Fruit fly (Drosophila melanogaster) whole organism, pupa: Measurements from ENCODE around the gene Ubc6.

Source experiments
- CG10348 ChIP-seq: fragments of 200-800 bp; sonication (Bioruptor generic); IDR thresholded peaks from 2 replicates; pipeline ENCODE4 v1.3.6; 2022; ENCODE audit warnings: missing biosample characterization, missing genetic modification characterization
- CG13204 ChIP-seq: fragments of 200-800 bp; sonication (Bioruptor generic); optimal IDR thresholded peaks from 2 replicates; lab custom pipeline; 2018; ENCODE audit warnings: missing biosample characterization, mild to moderate bottlenecking, missing genetic modification characterization, moderate library complexity
- CG34367 ChIP-seq: fragments of 200-800 bp; sonication (Bioruptor generic); optimal IDR thresholded peaks from 2 replicates; lab custom pipeline; 2018; ENCODE audit warnings: missing biosample characterization, mild to moderate bottlenecking, missing genetic modification characterization
- CG4496 ChIP-seq: fragments of 200-800 bp; sonication (Bioruptor generic); IDR thresholded peaks from 3 replicates; pipeline ENCODE4 v1.3.6; 2022; ENCODE audit warnings: missing biosample characterization, missing genetic modification characterization
- D1 ChIP-seq: fragments of 200-800 bp; sonication (Bioruptor generic); optimal IDR thresholded peaks from 2 replicates; lab custom pipeline; 2018; ENCODE audit warnings: missing biosample characterization, mild to moderate bottlenecking, missing genetic modification characterization, moderate library complexity
- Pif1B ChIP-seq: fragments of 200-800 bp; sonication (Bioruptor generic); optimal IDR thresholded peaks from 3 replicates; lab custom pipeline; 2016; ENCODE audit warnings: missing biosample characterization, missing genetic modification characterization
- Snoo ChIP-seq: fragments of 200-800 bp; sonication (Bioruptor generic); optimal IDR thresholded peaks from 3 replicates; lab custom pipeline; 2017; ENCODE audit warnings: missing biosample characterization, mild to moderate bottlenecking, missing genetic modification characterization, inconsistent platforms

- TF ChIP-seq CG10348 (GFP tag; lab: Robert Waterston, UW) (no peak), Snoo (tag; lab: Kevin White, UChicago) (no peak), CG34367 (no peak), Pif1B (no peak), CG4496 (GFP tag; lab: Robert Waterston, UW) (no peak), CG13204 (GFP tag; lab: Kevin White, UChicago) (no peak), D1 (tag; lab: Kevin White, UChicago) (no peak)
Measured at dm6 chr3R:4960107-4960506, 7.6 kb upstream of the Ubc6 start.
